Worm (Caenorhabditis elegans) whole organism, L2 larva: ENCODE data around the gene pcf-11.
"Not testable (repeated sequence)": the region's sequence is repeated elsewhere in the genome, so short reads cannot be mapped to it uniquely, and the experiment has no call there.

Experiments used
- ama-1 ChIP-seq: fragments of 150-350 bp; optimal IDR thresholded peaks from 2 replicates; lab custom pipeline; 2018; ENCODE audit warnings: inconsistent platforms
- ceh-82 ChIP-seq: fragments of 150-350 bp; optimal IDR thresholded peaks from 2 replicates; lab custom pipeline; 2014; ENCODE audit warnings: missing biosample characterization, missing genetic modification characterization
- snpc-4 ChIP-seq: fragments of 150-350 bp; optimal IDR thresholded peaks from 2 replicates; lab custom pipeline; 2014; ENCODE audit warnings: missing biosample characterization, missing genetic modification characterization
- unc-39 ChIP-seq: fragments of 150-350 bp; optimal IDR thresholded peaks from 2 replicates; lab custom pipeline; 2014; ENCODE audit warnings: missing biosample characterization, missing genetic modification characterization
- unc-62 ChIP-seq: fragments of 150-350 bp; optimal IDR thresholded peaks from 2 replicates; lab custom pipeline; 2014; ENCODE audit warnings: missing biosample characterization, missing genetic modification reagents, missing genetic modification characterization

DNA sequence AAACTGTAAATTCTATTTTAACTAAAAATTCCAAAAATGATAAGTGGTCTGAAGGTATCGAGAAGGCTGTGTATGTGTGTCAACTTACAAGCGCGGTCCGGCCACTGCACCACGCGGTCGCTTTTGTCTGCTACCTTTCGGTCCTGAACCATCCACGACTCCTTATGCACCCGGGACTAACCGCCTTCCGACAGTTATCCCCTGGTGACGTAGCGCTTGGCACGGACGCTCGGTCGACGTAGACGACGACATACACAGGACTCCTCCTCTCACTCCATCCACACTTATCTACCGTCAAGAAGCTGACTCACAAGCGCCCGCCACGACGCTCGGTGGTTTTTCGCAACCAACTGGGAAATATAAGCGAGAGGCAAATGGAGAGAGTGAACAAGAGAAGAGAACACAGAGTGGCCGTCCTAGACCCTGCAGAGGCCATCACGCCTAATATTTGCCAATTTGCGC is 6.7 kb downstream of the pcf-11 start:
- not testable (repeated sequence) for TF ChIP-seq ama-1 (lab: Kevin White, UChicago); ceh-82 (tag; lab: Kevin White, UChicago); unc-62; unc-39 (tag; lab: Kevin White, UChicago)
- peak; percentile 27 for TF ChIP-seq snpc-4
